Worm (Caenorhabditis elegans): ENCODE data around the gene F43C11.3.

ce11 chrII:2335572-2335971 lies 17.5 kb upstream of the F43C11.3 start, which contains the start of gene F43C11.7:
- TF ChIP-seq unc-62 (GFP tag; optimal IDR thresholded peaks at IDR 0.05) (no peak), elt-3 (tag; optimal IDR thresholded peaks at IDR 0.05) (no peak), lin-13 (tag; optimal IDR thresholded peaks at IDR 0.05) (no peak), ztf-11 (tag; optimal IDR thresholded peaks at IDR 0.05) (no peak), ham-2 (GFP tag; optimal IDR thresholded peaks at IDR 0.05) (no peak), nhr-237 (tag; optimal IDR thresholded peaks at IDR 0.05) (no peak), drap-1 (GFP tag; optimal IDR thresholded peaks at IDR 0.05) (no peak), sem-2 (GFP tag; optimal IDR thresholded peaks at IDR 0.05) (no peak), nhr-28 (tag; optimal IDR thresholded peaks at IDR 0.05) (no peak), nhr-76 (tag; optimal IDR thresholded peaks at IDR 0.05) (no peak)

Data from whole organism, mixed stage, embryonic.